Fruit fly (Drosophila melanogaster): ENCODE data around the gene can.
A peak's percentile ranks its signal among the peaks of the same experiment; 100 is the strongest.

The can gene

dm6 chr3L:10224470-10225213 lies 42.3 kb downstream of the can start:
- TF ChIP-seq CG32121 (GFP tag; IDR thresholded peaks at IDR 0.05) = no peak
- TF ChIP-seq CG9948 (tag; optimal IDR thresholded peaks at IDR 0.05) = no peak
- no peak for TF ChIP-seq CG8301 (tag; optimal IDR thresholded peaks at IDR 0.05)
- peak; percentile 32 for TF ChIP-seq CG8159 (tag; optimal IDR thresholded peaks at IDR 0.05)
- TF ChIP-seq CG14655 (GFP tag; optimal IDR thresholded peaks at IDR 0.05) = no peak

DNA sequence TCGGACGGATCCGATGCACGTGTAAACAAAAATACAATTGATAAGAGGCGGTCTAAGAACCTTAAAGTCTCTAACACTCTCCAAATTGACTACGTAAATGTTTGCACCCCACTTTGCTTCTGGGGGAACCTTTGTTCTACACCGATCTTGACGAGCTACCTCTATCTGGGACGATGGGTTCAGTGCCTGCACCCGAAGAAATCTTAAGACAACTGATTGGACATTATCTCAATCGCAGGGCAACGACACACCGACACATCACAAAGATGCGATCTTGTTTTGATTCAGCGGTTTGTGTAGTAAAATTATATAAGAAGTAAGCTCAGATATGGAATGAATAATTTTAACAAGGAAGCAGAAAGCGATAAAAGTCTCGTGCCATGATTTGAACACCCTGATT lies 43.5 kb downstream of the can start:
- TF ChIP-seq CG8301 (tag; optimal IDR thresholded peaks at IDR 0.05) (no peak), EcR (GFP tag; optimal IDR thresholded peaks at IDR 0.05) (peak; percentile 58)

DNA sequence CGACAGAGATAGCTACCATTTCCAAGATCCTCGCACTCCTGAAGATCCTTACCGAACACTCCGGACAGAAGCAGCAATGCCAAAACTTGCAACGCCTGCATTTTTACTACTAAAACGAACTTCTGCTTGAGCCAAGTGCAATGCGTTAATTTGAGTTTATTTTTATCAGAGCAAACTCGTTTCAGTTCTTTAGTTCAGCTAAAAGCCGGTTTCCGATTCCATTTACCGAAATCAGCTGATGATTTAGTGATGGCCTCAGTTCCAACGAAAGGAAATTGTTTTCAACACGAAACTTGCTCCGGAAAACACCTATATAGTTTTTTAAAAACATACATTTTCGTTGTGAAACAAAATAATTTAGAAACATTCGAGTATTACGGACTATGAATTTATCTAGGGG lies 46.8 kb downstream of the can start, which contains the start of gene CG32055:
CG32055 (minus strand) TSS at position 101 of the 400 bp plus-strand sequence.
- TF ChIP-seq Pif1A (GFP tag; optimal IDR thresholded peaks at IDR 0.05) = no peak
- TF ChIP-seq fd96Ca (GFP tag; IDR thresholded peaks at IDR 0.05) = no peak
- TF ChIP-seq CG17806 (tag; optimal IDR thresholded peaks at IDR 0.05) = no peak
- TF ChIP-seq CG8301 (tag; optimal IDR thresholded peaks at IDR 0.05) = no peak
- no peak for TF ChIP-seq Pif1B (GFP tag; optimal IDR thresholded peaks at IDR 0.05)
- TF ChIP-seq CG15710 (tag; optimal IDR thresholded peaks at IDR 0.05) = no peak
- TF ChIP-seq CG32121 (GFP tag; IDR thresholded peaks at IDR 0.05) = no peak
- TF ChIP-seq EcR (GFP tag; optimal IDR thresholded peaks at IDR 0.05) = no peak
- TF ChIP-seq CG12605 (GFP tag; IDR thresholded peaks at IDR 0.05) = no peak
- no peak for TF ChIP-seq gl (tag; optimal IDR thresholded peaks at IDR 0.05)

dm6 chr3L:10215365-10215764 lies 51.5 kb downstream of the can start, which contains the start of gene CG8065:
Gene CG8065 (plus strand): TSS chr3L:10215665.
- TF ChIP-seq EcR (GFP tag; optimal IDR thresholded peaks at IDR 0.05) = no peak
- TF ChIP-seq CG12605 (GFP tag; IDR thresholded peaks at IDR 0.05) = no peak
- TF ChIP-seq Pif1B (GFP tag; optimal IDR thresholded peaks at IDR 0.05) = no peak
- no peak for TF ChIP-seq CG8159 (tag; optimal IDR thresholded peaks at IDR 0.05)
